Worm (Caenorhabditis elegans) whole organism, late embryonic: Measurements from ENCODE around the gene F59A1.11.

Experiments used
- ama-1 ChIP-seq: fragments of 150-350 bp; optimal IDR thresholded peaks from 2 replicates; lab custom pipeline; 2014
- ceh-14 ChIP-seq: sonication (generic microtip); optimal IDR thresholded peaks from 2 replicates; lab custom pipeline; 2016; ENCODE audit warnings: missing genotype, missing genetic modification characterization, missing compliant biosample characterization
- sox-4 ChIP-seq: sonication (generic microtip); optimal IDR thresholded peaks from 2 replicates; lab custom pipeline; 2017; ENCODE audit warnings: mild to moderate bottlenecking, missing genetic modification characterization, inconsistent platforms, missing compliant biosample characterization

ce11 chrV:17662260-17662659, 3.5 kb downstream of the F59A1.11 start:
- no peak for TF ChIP-seq ceh-14 (tag; lab: Kevin White, UChicago)
- TF ChIP-seq ama-1 (lab: Kevin White, UChicago) = no peak
- no peak for TF ChIP-seq sox-4 (tag; lab: Kevin White, UChicago)
